Worm (Caenorhabditis elegans): ENCODE results near the gene dsl-2.

Gene dsl-2

DNA sequence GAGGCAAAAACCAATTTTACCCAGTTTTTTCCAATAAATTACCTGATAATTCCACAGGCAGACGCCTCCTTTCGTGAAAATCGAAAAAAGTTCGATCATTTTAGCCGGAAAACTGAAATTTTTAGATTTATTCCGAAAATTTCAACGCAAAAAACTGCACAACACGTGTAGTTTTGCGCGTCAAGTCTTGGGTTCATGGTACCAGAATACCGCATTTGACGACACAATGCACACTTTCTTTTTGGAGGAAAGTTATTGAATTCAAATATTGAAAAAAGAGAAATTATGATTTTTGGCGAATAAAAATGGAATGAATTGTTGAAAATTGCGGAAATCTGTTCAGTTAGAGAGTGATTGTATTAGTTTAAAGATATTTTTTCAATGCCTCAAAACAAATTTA lies 34.9 kb upstream of the dsl-2 start, which contains the start of gene F38A1.8:
TSS of gene F38A1.8 (minus strand) at position 167 of the 400 bp plus-strand sequence.
- no peak for TF ChIP-seq mls-2 (tag; optimal IDR thresholded peaks at IDR 0.05)
- TF ChIP-seq lin-13 (tag; optimal IDR thresholded peaks at IDR 0.05), result peak; percentile 51
- TF ChIP-seq nhr-76 (tag; optimal IDR thresholded peaks at IDR 0.05), result no peak
- TF ChIP-seq nhr-237 (tag; optimal IDR thresholded peaks at IDR 0.05), result peak; percentile 64
- TF ChIP-seq mep-1 (tag; optimal IDR thresholded peaks at IDR 0.05), result peak; percentile 36
- no peak for TF ChIP-seq elt-1 (tag; optimal IDR thresholded peaks at IDR 0.05; ENCODE audit: borderline replicate concordance, insufficient read depth)
- no peak for TF ChIP-seq flh-1 (GFP tag; optimal IDR thresholded peaks at IDR 0.05)
- no peak for TF ChIP-seq tbx-8 (GFP tag; optimal IDR thresholded peaks at IDR 0.05)
- TF ChIP-seq ceh-83 (GFP tag; optimal IDR thresholded peaks at IDR 0.05), result no peak
- no peak for TF ChIP-seq unc-120 (tag; optimal IDR thresholded peaks at IDR 0.05; ENCODE audit: poor library complexity, severe bottlenecking)
- no peak for TF ChIP-seq unc-39 (tag; optimal IDR thresholded peaks at IDR 0.05)
- TF ChIP-seq pha-4 (tag; optimal IDR thresholded peaks at IDR 0.05), result peak; percentile 32
- TF ChIP-seq mab-5 (tag; optimal IDR thresholded peaks at IDR 0.05), result no peak
- TF ChIP-seq drap-1 (GFP tag; optimal IDR thresholded peaks at IDR 0.05), result no peak
- no peak for TF ChIP-seq zip-8 (tag; optimal IDR thresholded peaks at IDR 0.05)
- peak; percentile 64 for TF ChIP-seq lsy-2 (tag; optimal IDR thresholded peaks at IDR 0.05)
- TF ChIP-seq bed-3 (GFP tag; optimal IDR thresholded peaks at IDR 0.05), result no peak

DNA sequence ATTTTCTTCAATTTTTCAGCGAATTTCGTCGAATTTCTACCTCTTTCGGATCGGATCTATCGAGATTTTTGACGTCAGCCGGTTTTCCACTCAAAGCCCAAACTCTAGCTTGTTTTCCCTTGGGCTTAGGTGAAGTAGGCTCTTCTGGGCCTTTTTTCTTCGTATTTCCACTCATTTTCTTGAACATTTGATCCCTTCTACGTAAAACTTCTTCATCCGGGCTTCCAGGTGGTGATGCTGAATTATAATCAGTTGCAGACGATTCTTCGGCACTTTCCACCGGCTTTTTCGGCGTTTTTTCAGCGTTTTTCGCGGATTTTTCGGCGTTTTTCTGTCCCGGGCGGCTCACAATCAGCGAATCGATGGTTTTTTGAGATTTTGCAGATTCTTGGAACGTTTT lies 33.4 kb upstream of the dsl-2 start:
- TF ChIP-seq pha-4 (tag; optimal IDR thresholded peaks at IDR 0.05) (no peak), hlh-1 (tag; optimal IDR thresholded peaks at IDR 0.05) (no peak), unc-62 (GFP tag; optimal IDR thresholded peaks at IDR 0.05) (no peak), ztf-11 (tag; optimal IDR thresholded peaks at IDR 0.05) (no peak), ceh-39 (tag; optimal IDR thresholded peaks at IDR 0.05) (no peak), lin-13 (tag; optimal IDR thresholded peaks at IDR 0.05) (no peak), bed-3 (GFP tag; optimal IDR thresholded peaks at IDR 0.05) (no peak), ces-1 (GFP tag; optimal IDR thresholded peaks at IDR 0.05) (no peak), nhr-2 (tag; optimal IDR thresholded peaks at IDR 0.05) (no peak), cnd-1 (tag; optimal IDR thresholded peaks at IDR 0.05) (no peak), ham-2 (GFP tag; optimal IDR thresholded peaks at IDR 0.05) (no peak), mab-5 (tag; optimal IDR thresholded peaks at IDR 0.05) (no peak), M03D4.4 (tag; optimal IDR thresholded peaks at IDR 0.05) (no peak), unc-120 (tag; optimal IDR thresholded peaks at IDR 0.05; ENCODE audit: poor library complexity, severe bottlenecking) (no peak), nhr-28 (tag; optimal IDR thresholded peaks at IDR 0.05) (no peak), blmp-1 (tag; optimal IDR thresholded peaks at IDR 0.05) (no peak), drap-1 (GFP tag; optimal IDR thresholded peaks at IDR 0.05) (no peak), ceh-83 (GFP tag; optimal IDR thresholded peaks at IDR 0.05) (no peak)

DNA sequence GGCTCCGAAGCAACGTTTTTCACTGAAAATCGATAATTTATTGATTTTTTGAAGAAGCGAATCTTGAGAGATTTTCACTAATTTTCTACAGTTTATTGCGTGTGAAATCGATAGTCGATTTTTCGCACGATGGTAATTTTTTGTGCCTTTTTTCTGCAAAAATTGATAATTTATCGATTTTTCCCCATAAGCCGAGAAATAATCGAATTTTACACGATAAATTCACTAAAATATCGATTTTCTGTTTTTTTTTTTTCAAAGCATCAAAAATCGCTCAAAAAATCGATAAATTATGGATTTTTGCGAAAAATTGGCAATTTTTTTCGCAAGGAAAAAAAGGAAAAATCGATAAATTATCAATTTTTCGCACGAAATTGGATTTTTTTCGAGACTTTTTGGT lies 31.0 kb upstream of the dsl-2 start:
- no peak for TF ChIP-seq zip-8 (tag; optimal IDR thresholded peaks at IDR 0.05)
- TF ChIP-seq ceh-39 (tag; optimal IDR thresholded peaks at IDR 0.05), result no peak
- TF ChIP-seq lsy-2 (tag; optimal IDR thresholded peaks at IDR 0.05), result no peak
- no peak for TF ChIP-seq hlh-1 (tag; optimal IDR thresholded peaks at IDR 0.05)
- TF ChIP-seq mep-1 (tag; optimal IDR thresholded peaks at IDR 0.05), result no peak
- no peak for TF ChIP-seq ham-2 (GFP tag; optimal IDR thresholded peaks at IDR 0.05)
- no peak for TF ChIP-seq nhr-237 (tag; optimal IDR thresholded peaks at IDR 0.05)
- no peak for TF ChIP-seq snpc-4 (tag; optimal IDR thresholded peaks at IDR 0.05)
- no peak for TF ChIP-seq nhr-28 (tag; optimal IDR thresholded peaks at IDR 0.05)
- TF ChIP-seq drap-1 (GFP tag; optimal IDR thresholded peaks at IDR 0.05), result no peak
- TF ChIP-seq nhr-12 (tag; optimal IDR thresholded peaks at IDR 0.05), result no peak
- no peak for TF ChIP-seq M03D4.4 (tag; optimal IDR thresholded peaks at IDR 0.05)
- TF ChIP-seq ces-1 (GFP tag; optimal IDR thresholded peaks at IDR 0.05), result no peak
- TF ChIP-seq pha-4 (tag; optimal IDR thresholded peaks at IDR 0.05), result no peak
- TF ChIP-seq lin-32 (GFP tag; optimal IDR thresholded peaks at IDR 0.05), result no peak
- TF ChIP-seq blmp-1 (tag; optimal IDR thresholded peaks at IDR 0.05), result no peak
- TF ChIP-seq unc-39 (tag; optimal IDR thresholded peaks at IDR 0.05), result no peak
- TF ChIP-seq ceh-43 (GFP tag; optimal IDR thresholded peaks at IDR 0.05), result no peak
- TF ChIP-seq ceh-83 (GFP tag; optimal IDR thresholded peaks at IDR 0.05), result no peak

DNA sequence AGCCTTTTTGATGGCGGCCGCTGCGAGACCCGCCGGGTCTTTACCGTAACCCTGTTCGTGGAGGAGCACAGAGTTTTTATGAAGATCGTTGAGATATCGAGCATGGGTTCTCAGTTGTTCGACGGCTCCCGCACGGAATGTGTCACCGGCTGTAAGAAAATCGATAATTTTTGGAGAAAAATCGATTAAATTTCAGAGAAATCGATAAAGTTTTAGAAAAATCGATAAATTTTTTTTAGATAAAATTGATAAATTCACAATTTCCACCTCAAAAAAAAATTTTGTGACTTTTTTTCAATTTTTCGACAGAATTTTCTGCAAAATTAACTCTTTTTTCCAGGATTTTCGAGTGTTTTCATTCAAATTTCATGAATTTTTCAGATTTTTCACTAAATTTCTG lies 30.0 kb upstream of the dsl-2 start:
- TF ChIP-seq ztf-11 (tag; optimal IDR thresholded peaks at IDR 0.05) (no peak), nhr-76 (tag; optimal IDR thresholded peaks at IDR 0.05) (no peak), ceh-43 (GFP tag; optimal IDR thresholded peaks at IDR 0.05) (no peak), nhr-237 (tag; optimal IDR thresholded peaks at IDR 0.05) (no peak), unc-120 (tag; optimal IDR thresholded peaks at IDR 0.05; ENCODE audit: poor library complexity, severe bottlenecking) (no peak), bed-3 (GFP tag; optimal IDR thresholded peaks at IDR 0.05) (no peak), nhr-2 (tag; optimal IDR thresholded peaks at IDR 0.05) (no peak)
